Fruit fly (Drosophila melanogaster) whole organism: ENCODE measurements around the gene CG34454.
A peak's percentile ranks its signal among the peaks of the same experiment; 100 is the strongest.

Experiments
- CG8478 ChIP-seq: fragments of >200 bp; optimal IDR thresholded peaks from 2 replicates; lab custom pipeline; 2018; ENCODE audit warnings: inconsistent platforms
- pan ChIP-seq: fragments of >200 bp; optimal IDR thresholded peaks from 2 replicates; lab custom pipeline; 2017
- psq ChIP-seq: fragments of >200 bp; optimal IDR thresholded peaks from 2 replicates; lab custom pipeline; 2017
- usp ChIP-seq: fragments of >200 bp; optimal IDR thresholded peaks from 2 replicates; lab custom pipeline; 2017; ENCODE audit warnings: missing biosample characterization, missing genetic modification characterization, mixed read lengths

DNA sequence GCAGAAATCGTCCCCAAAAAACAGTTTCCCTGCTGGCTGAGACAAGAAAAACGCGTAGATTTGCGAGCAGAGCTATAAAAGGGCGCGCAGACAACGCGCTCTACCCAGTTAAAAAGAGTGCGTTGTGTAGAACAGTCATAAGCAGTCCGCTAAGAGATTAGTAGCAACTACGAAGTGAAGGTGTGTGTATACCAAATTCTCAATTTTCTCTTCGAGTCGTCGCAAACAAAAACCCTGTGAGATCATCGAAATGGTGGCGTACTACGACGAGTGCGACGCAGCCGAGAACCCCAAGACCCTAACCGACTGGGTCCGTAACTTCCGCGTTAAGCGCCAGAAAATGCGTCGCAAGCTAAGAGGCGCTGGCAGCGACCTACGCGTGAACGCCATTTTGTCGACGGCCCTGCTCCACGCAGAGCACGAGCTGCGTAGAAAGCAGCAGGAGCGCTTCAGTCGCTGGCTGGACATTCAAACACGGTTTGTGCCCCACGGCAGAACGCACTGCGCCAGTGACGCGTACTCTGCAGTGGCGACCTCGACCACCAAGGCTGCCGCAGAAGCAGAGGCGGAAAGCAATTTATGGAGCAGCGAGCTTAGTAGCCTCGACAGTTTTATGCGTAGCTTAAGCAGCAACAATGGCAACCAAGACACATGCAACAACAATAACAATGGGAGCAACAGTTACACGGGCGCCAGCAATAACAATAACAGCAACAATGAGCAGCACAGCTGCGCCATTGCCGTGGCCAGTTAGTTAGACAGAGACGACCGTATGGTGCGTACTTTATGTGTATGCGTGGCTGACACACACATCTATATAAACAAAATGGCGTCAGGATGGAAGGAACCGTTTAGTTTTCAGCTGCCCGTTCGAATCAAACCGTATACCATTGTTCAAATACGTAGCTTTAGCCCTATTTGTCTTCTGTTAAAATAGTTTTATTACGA, 7.9 kb downstream of the CG34454 start:
- TF ChIP-seq psq (lab: Kevin White, UChicago) (no peak), CG8478 (lab: Kevin White, UChicago) (peak; percentile 45), pan (lab: Kevin White, UChicago) (no peak), usp (no peak)
